Fruit fly (Drosophila melanogaster) whole organism, embryonic: ENCODE results near the gene Mlc2.
A peak's percentile ranks its signal among the peaks of the same experiment; 100 is the strongest.

Source experiments
- ATbp ChIP-seq: fragments of 200-800 bp; sonication (Bioruptor generic); optimal IDR thresholded peaks from 2 replicates; lab custom pipeline; 2017; ENCODE audit warnings: missing biosample characterization, mild to moderate bottlenecking, missing genetic modification characterization, missing genetic modification reagents
- CG10209 ChIP-seq: fragments of 200-800 bp; sonication (Bioruptor generic); optimal IDR thresholded peaks from 3 replicates; lab custom pipeline; 2017; ENCODE audit warnings: missing biosample characterization, mild to moderate bottlenecking, missing genetic modification characterization, missing genetic modification reagents
- CG10267 ChIP-seq: fragments of 200-800 bp; sonication (Bioruptor generic); optimal IDR thresholded peaks from 2 replicates; lab custom pipeline; 2018; ENCODE audit warnings: missing biosample characterization, mild to moderate bottlenecking, missing genetic modification characterization, moderate library complexity
- CG10543 ChIP-seq: fragments of 200-800 bp; sonication (Bioruptor generic); optimal IDR thresholded peaks from 3 replicates; lab custom pipeline; 2017; ENCODE audit warnings: missing biosample characterization, mild to moderate bottlenecking, missing genetic modification characterization, moderate library complexity
- CG11085 ChIP-seq: fragments of 200-800 bp; sonication (Bioruptor generic); IDR thresholded peaks from 2 replicates; pipeline ENCODE4 v1.3.6; 2022; ENCODE audit warnings: missing biosample characterization, missing genetic modification characterization
- CG11696 ChIP-seq: fragments of 200-800 bp; sonication (Bioruptor generic); IDR thresholded peaks from 2 replicates; pipeline ENCODE4 v1.3.6; 2022; ENCODE audit warnings: missing biosample characterization, missing genetic modification characterization
- CG12071 ChIP-seq: fragments of 200-800 bp; sonication (Bioruptor generic); optimal IDR thresholded peaks from 3 replicates; lab custom pipeline; 2018; ENCODE audit warnings: missing biosample characterization, mild to moderate bottlenecking, missing genetic modification characterization
- CG12219 ChIP-seq: fragments of 200-800 bp; sonication (Bioruptor generic); optimal IDR thresholded peaks from 3 replicates; lab custom pipeline; 2018; ENCODE audit warnings: missing biosample characterization, mild to moderate bottlenecking, missing genetic modification characterization
- CG15479 ChIP-seq: fragments of 200-800 bp; sonication (Bioruptor generic); optimal IDR thresholded peaks from 3 replicates; lab custom pipeline; 2019; ENCODE audit warnings: missing biosample characterization, mild to moderate bottlenecking, missing genetic modification characterization, moderate library complexity
- CG15514 ChIP-seq: fragments of 200-800 bp; sonication (Bioruptor generic); optimal IDR thresholded peaks from 3 replicates; lab custom pipeline; 2017; ENCODE audit warnings: missing biosample characterization, missing genetic modification characterization, mild to moderate bottlenecking, moderate library complexity, missing genetic modification reagents
- CG15601 ChIP-seq: fragments of 200-800 bp; sonication (Bioruptor generic); optimal IDR thresholded peaks from 3 replicates; lab custom pipeline; 2019; ENCODE audit warnings: missing biosample characterization, mild to moderate bottlenecking, missing genetic modification characterization, moderate library complexity
- CG17568 ChIP-seq: fragments of 200-800 bp; sonication (Bioruptor generic); optimal IDR thresholded peaks from 2 replicates; lab custom pipeline; 2018; ENCODE audit warnings: missing biosample characterization, mild to moderate bottlenecking, missing genetic modification characterization, moderate library complexity
- CG1832 ChIP-seq: fragments of 200-800 bp; sonication (Bioruptor generic); optimal IDR thresholded peaks from 2 replicates; lab custom pipeline; 2017; ENCODE audit warnings: missing biosample characterization, mild to moderate bottlenecking, missing genetic modification characterization, inconsistent platforms
- CG18764 ChIP-seq: fragments of 200-800 bp; sonication (Bioruptor generic); optimal IDR thresholded peaks from 3 replicates; lab custom pipeline; 2016; ENCODE audit warnings: missing biosample characterization, missing genetic modification characterization
- CG2889 ChIP-seq: fragments of 200-800 bp; sonication (Bioruptor generic); IDR thresholded peaks from 3 replicates; pipeline ENCODE4 v1.3.6; 2022; ENCODE audit warnings: missing biosample characterization, missing genetic modification characterization
- CG30431 ChIP-seq: fragments of 200-800 bp; sonication (Bioruptor generic); optimal IDR thresholded peaks from 2 replicates; lab custom pipeline; 2017; ENCODE audit warnings: missing biosample characterization, missing genetic modification characterization
- CG33213 ChIP-seq: fragments of 200-800 bp; sonication (Bioruptor generic); optimal IDR thresholded peaks from 3 replicates; lab custom pipeline; 2016; ENCODE audit warnings: missing biosample characterization, missing genetic modification characterization
- CG34376 ChIP-seq: fragments of 200-800 bp; sonication (Bioruptor generic); optimal IDR thresholded peaks from 2 replicates; lab custom pipeline; 2018; ENCODE audit warnings: missing biosample characterization, mild to moderate bottlenecking, missing genetic modification characterization
- CG5953 ChIP-seq: fragments of 200-800 bp; sonication (Bioruptor generic); IDR thresholded peaks from 2 replicates; pipeline ENCODE4 v1.3.6; 2022; ENCODE audit warnings: missing biosample characterization, missing genetic modification characterization
- CG6791 ChIP-seq: fragments of 200-800 bp; sonication (Bioruptor generic); IDR thresholded peaks from 3 replicates; pipeline ENCODE4 v1.3.6; 2022; ENCODE audit warnings: missing biosample characterization, missing genetic modification characterization; ENCODE audit not compliant: partially characterized antibody
- CG7556 ChIP-seq: fragments of 200-800 bp; sonication (Bioruptor generic); optimal IDR thresholded peaks from 2 replicates; lab custom pipeline; 2017; ENCODE audit warnings: missing biosample characterization, mild to moderate bottlenecking, missing genetic modification characterization
- CG7928 ChIP-seq: fragments of 200-800 bp; sonication (Bioruptor generic); optimal IDR thresholded peaks from 2 replicates; lab custom pipeline; 2017; ENCODE audit warnings: missing biosample characterization, mild to moderate bottlenecking, missing genetic modification characterization
- CG8290 ChIP-seq, 3 experiments: fragments of 200-800 bp; sonication (Bioruptor generic); optimal IDR thresholded peaks; 2 replicates each; lab custom pipeline; 2016 to 2019; ENCODE audit warnings: missing biosample characterization in 3 of 3, missing genetic modification characterization in 3 of 3, mild to moderate bottlenecking in 2 of 3, moderate library complexity in 1 of 3
- CG9437 ChIP-seq: fragments of 200-800 bp; sonication (Bioruptor generic); optimal IDR thresholded peaks from 2 replicates; lab custom pipeline; 2018; ENCODE audit warnings: missing biosample characterization, mild to moderate bottlenecking, missing genetic modification characterization
- D19A ChIP-seq: fragments of 200-800 bp; optimal IDR thresholded peaks from 3 replicates; lab custom pipeline; 2019; ENCODE audit warnings: missing biosample characterization, mild to moderate bottlenecking, missing genetic modification characterization, moderate library complexity
- E2f1 ChIP-seq: fragments of 200-800 bp; sonication (Bioruptor generic); IDR thresholded peaks from 2 replicates; pipeline ENCODE4 v1.3.6; 2022; ENCODE audit warnings: missing biosample characterization, missing genetic modification characterization
- Hey ChIP-seq: fragments of 200-800 bp; sonication (Bioruptor generic); optimal IDR thresholded peaks from 3 replicates; lab custom pipeline; 2018; ENCODE audit warnings: missing biosample characterization, mild to moderate bottlenecking, missing genetic modification characterization
- Hmr ChIP-seq: fragments of 200-800 bp; sonication (Bioruptor generic); optimal IDR thresholded peaks from 3 replicates; lab custom pipeline; 2017; ENCODE audit warnings: mild to moderate bottlenecking, missing biosample characterization, missing genetic modification reagents, missing genetic modification characterization
- Med ChIP-seq: fragments of 200-800 bp; sonication (Bioruptor generic); peaks from one replicate; lab custom pipeline; 2016; ENCODE audit warnings: missing biosample characterization, missing genetic modification characterization, mild to moderate bottlenecking, inconsistent platforms, moderate library complexity
- NC2α ChIP-seq: fragments of 200-800 bp; sonication (Bioruptor generic); optimal IDR thresholded peaks from 2 replicates; lab custom pipeline; 2016; ENCODE audit warnings: missing biosample characterization, missing genetic modification characterization
- Oli ChIP-seq: fragments of 200-800 bp; sonication (Bioruptor generic); optimal IDR thresholded peaks from 2 replicates; lab custom pipeline; 2018; ENCODE audit warnings: missing biosample characterization, mild to moderate bottlenecking, missing genetic modification characterization, moderate library complexity
- Optix ChIP-seq: fragments of 200-800 bp; sonication (Bioruptor generic); IDR thresholded peaks from 3 replicates; pipeline ENCODE4 v1.3.6; 2022; ENCODE audit warnings: missing biosample characterization, missing genetic modification characterization
- Vsx1 ChIP-seq: fragments of 200-800 bp; sonication (Bioruptor generic); optimal IDR thresholded peaks from 2 replicates; lab custom pipeline; 2017; ENCODE audit warnings: missing biosample characterization, mild to moderate bottlenecking, missing genetic modification characterization, missing genetic modification reagents
- bsh ChIP-seq, 2 experiments: fragments of 200-800 bp; sonication (Bioruptor generic); optimal IDR thresholded peaks; 2 replicates each; lab custom pipeline; 2017 to 2018; ENCODE audit warnings: mild to moderate bottlenecking in 2 of 2, missing biosample characterization in 2 of 2, missing genetic modification characterization in 2 of 2, moderate library complexity in 1 of 2
- caup ChIP-seq: fragments of 200-800 bp; sonication (Bioruptor generic); optimal IDR thresholded peaks from 3 replicates; lab custom pipeline; 2017; ENCODE audit warnings: missing biosample characterization, mild to moderate bottlenecking, missing genetic modification characterization, moderate library complexity; ENCODE audit not compliant: severe bottlenecking
- chm ChIP-seq: fragments of 200-800 bp; sonication (Bioruptor generic); IDR thresholded peaks from 2 replicates; pipeline ENCODE4 v1.3.6; 2022; ENCODE audit warnings: missing biosample characterization, missing genetic modification characterization
- croc ChIP-seq: fragments of 200-800 bp; sonication (Bioruptor generic); conservative IDR thresholded peaks from 3 replicates; pipeline ENCODE4 v1.3.6; 2022; ENCODE audit warnings: missing biosample characterization, missing genetic modification characterization
- dm ChIP-seq: fragments of 200-800 bp; sonication (Bioruptor generic); optimal IDR thresholded peaks from 3 replicates; lab custom pipeline; 2016; ENCODE audit warnings: missing biosample characterization, missing genetic modification characterization
- dmrt99B ChIP-seq: fragments of 200-800 bp; sonication (Bioruptor generic); optimal IDR thresholded peaks from 2 replicates; lab custom pipeline; 2018; ENCODE audit warnings: missing biosample characterization, mild to moderate bottlenecking, missing genetic modification characterization, moderate library complexity
- ems ChIP-seq: fragments of 200-800 bp; sonication (Bioruptor generic); optimal IDR thresholded peaks from 3 replicates; lab custom pipeline; 2016; ENCODE audit warnings: missing biosample characterization, missing genetic modification characterization
- exex ChIP-seq: fragments of 200-800 bp; sonication (Bioruptor generic); optimal IDR thresholded peaks from 4 replicates; lab custom pipeline; 2018; ENCODE audit warnings: missing biosample characterization, mild to moderate bottlenecking, missing genetic modification characterization, moderate library complexity
- gt ChIP-seq: fragments of 200-800 bp; sonication (Bioruptor generic); IDR thresholded peaks from 2 replicates; pipeline ENCODE4 v1.3.6; 2022; ENCODE audit warnings: missing biosample characterization, missing genetic modification characterization
- jumu ChIP-seq: fragments of 200-800 bp; sonication (Bioruptor generic); optimal IDR thresholded peaks from 3 replicates; lab custom pipeline; 2016; ENCODE audit warnings: missing biosample characterization, missing genetic modification characterization
- kay ChIP-seq: fragments of 200-800 bp; sonication (Bioruptor generic); optimal IDR thresholded peaks from 2 replicates; lab custom pipeline; 2016; ENCODE audit warnings: missing biosample characterization, missing genetic modification characterization
- mirr ChIP-seq: fragments of 200-800 bp; sonication (Bioruptor generic); optimal IDR thresholded peaks from 3 replicates; lab custom pipeline; 2018; ENCODE audit warnings: missing biosample characterization, mild to moderate bottlenecking, missing genetic modification characterization
- otp ChIP-seq: fragments of 200-800 bp; sonication (Bioruptor generic); IDR thresholded peaks from 3 replicates; pipeline ENCODE4, ENCODE4 v1.3.6; 2022; ENCODE audit warnings: missing biosample characterization, missing genetic modification characterization
- sens ChIP-seq: fragments of 200-800 bp; sonication (Bioruptor generic); peaks from one replicate; lab custom pipeline; 2016; ENCODE audit warnings: missing biosample characterization, missing genetic modification characterization
- stc ChIP-seq: fragments of 200-800 bp; sonication (Bioruptor generic); IDR thresholded peaks from 2 replicates; pipeline ENCODE4 v1.3.6; 2022; ENCODE audit warnings: missing biosample characterization, missing genetic modification characterization
- tx ChIP-seq: fragments of 200-800 bp; sonication (Bioruptor generic); optimal IDR thresholded peaks from 2 replicates; lab custom pipeline; 2016; ENCODE audit warnings: missing biosample characterization, missing genetic modification characterization
- wdn ChIP-seq: fragments of 200-800 bp; sonication (Bioruptor generic); IDR thresholded peaks from 2 replicates; pipeline ENCODE4 v1.3.6; 2022; ENCODE audit warnings: missing biosample characterization, missing genetic modification characterization
- wek ChIP-seq: fragments of 200-800 bp; sonication (Bioruptor generic); optimal IDR thresholded peaks from 3 replicates; lab custom pipeline; 2018; ENCODE audit warnings: missing biosample characterization, mild to moderate bottlenecking, missing genetic modification characterization, moderate library complexity

The Mlc2 gene

DNA sequence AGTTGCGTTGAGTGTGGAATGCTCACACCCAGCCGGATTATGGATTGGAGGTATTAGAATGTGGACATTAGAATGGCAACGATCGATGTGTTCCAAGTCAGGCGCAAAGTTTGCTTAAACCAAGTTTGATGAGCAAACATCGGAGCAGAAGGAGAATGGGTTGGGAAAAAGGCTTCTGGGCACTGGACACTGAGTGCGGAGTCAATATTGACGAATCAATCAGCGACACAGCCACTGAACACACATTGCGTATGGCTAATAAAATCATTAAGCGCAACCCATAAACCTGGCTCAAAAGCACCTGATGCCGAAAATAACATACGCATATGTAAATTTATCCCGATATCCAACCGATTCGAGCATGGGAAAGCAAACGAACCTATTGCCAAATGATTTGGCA is 19.5 kb upstream of the Mlc2 start (continued):
- no peak for TF ChIP-seq tx (GFP tag; lab: Kevin White, UChicago)
- TF ChIP-seq CG12071 (GFP tag; lab: Kevin White, UChicago), result peak; percentile 36
- no peak for TF ChIP-seq E2f1 (GFP tag; lab: Robert Waterston, UW)
- no peak for TF ChIP-seq CG34376 (GFP tag; lab: Kevin White, UChicago)
- TF ChIP-seq CG10209, result peak; percentile 0
- TF ChIP-seq exex, result no peak
- TF ChIP-seq Med (GFP tag; lab: Kevin White, UChicago), result peak; percentile 82
- TF ChIP-seq D19A (tag; lab: Kevin White, UChicago), result no peak
- TF ChIP-seq CG5953 (GFP tag; lab: Robert Waterston, UW), result peak; percentile 20; the same call in 1 of the 2 replicates
- TF ChIP-seq sens (GFP tag; lab: Kevin White, UChicago), result peak; percentile 55
- TF ChIP-seq Vsx1 (GFP tag; lab: Kevin White, UChicago), result no peak
- no peak for TF ChIP-seq CG8290 (GFP tag; optimal IDR thresholded peaks at IDR 0.05; lab: Kevin White, UChicago)
- peak in 1 of 2 experiments; percentile 50 for TF ChIP-seq CG8290 (tag; optimal IDR thresholded peaks at IDR 0.05; lab: Kevin White, UChicago)
- TF ChIP-seq CG18764 (GFP tag; lab: Kevin White, UChicago), result no peak
- no peak for TF ChIP-seq Optix
- no peak for TF ChIP-seq CG17568
- no peak for TF ChIP-seq CG2889 (GFP tag; lab: Robert Waterston, UW)
- no peak for TF ChIP-seq CG15601 (tag; lab: Kevin White, UChicago)
- peak; percentile 1 for TF ChIP-seq CG15514 (GFP tag; lab: Kevin White, UChicago)
- TF ChIP-seq wek (GFP tag; lab: Kevin White, UChicago), result peak; percentile 42
- no peak for TF ChIP-seq CG15479 (GFP tag; lab: Kevin White, UChicago)
- no peak for TF ChIP-seq ems (GFP tag; lab: Kevin White, UChicago)
- no peak for TF ChIP-seq CG10543 (GFP tag; lab: Kevin White, UChicago)
- peak; percentile 25 for TF ChIP-seq mirr
- TF ChIP-seq CG11696, result no peak
- TF ChIP-seq caup (GFP tag; lab: Kevin White, UChicago), result peak; percentile 6
- TF ChIP-seq CG11085, result no peak
- 0 out of 3 replicates have a peak, but pooled peaks have one; percentile 22 for TF ChIP-seq otp (GFP tag; lab: Robert Waterston, UW)
- TF ChIP-seq CG30431 (GFP tag; lab: Kevin White, UChicago), result no peak
- TF ChIP-seq dm, result no peak
- TF ChIP-seq CG7928 (GFP tag; lab: Kevin White, UChicago), result no peak
- TF ChIP-seq Hmr (GFP tag; lab: Kevin White, UChicago), result no peak
- TF ChIP-seq CG10267, result no peak
- TF ChIP-seq CG12219 (GFP tag; lab: Kevin White, UChicago), result no peak
- peak; percentile 22; the same call in 1 of the 2 replicates for TF ChIP-seq stc (GFP tag; lab: Robert Waterston, UW)
- no peak for TF ChIP-seq bsh (GFP tag; optimal IDR thresholded peaks at IDR 0.05; lab: Kevin White, UChicago)

DNA sequence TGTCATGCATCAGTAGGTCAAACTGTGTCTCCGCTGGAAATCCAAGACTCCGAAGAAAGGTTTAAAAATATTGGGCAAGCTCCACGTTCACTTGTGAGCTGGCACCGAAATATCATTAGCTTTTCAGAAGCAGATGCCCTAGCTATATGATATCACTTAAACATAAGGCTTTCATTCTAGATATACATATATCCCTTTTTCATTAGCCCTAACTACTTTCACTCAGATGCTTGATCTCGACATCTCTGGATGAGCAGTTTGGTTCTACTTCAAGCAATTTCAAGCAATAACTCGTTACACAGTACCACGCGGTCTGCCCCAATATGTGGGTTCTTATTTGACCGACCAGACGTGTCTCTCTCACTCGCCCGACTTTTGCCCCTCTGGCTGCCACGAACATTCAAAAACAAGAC is 17.1 kb upstream of the Mlc2 start:
- TF ChIP-seq CG10267 (peak; percentile 5), ATbp (GFP tag; lab: Kevin White, UChicago) (no peak), chm (GFP tag; lab: Robert Waterston, UW) (no peak), kay (GFP tag; lab: Kevin White, UChicago) (peak; percentile 9), jumu (GFP tag; lab: Kevin White, UChicago) (peak; percentile 49), Optix (no peak), wdn (GFP tag; lab: Robert Waterston, UW) (no peak), CG6791 (no peak), CG1832 (GFP tag; lab: Kevin White, UChicago) (no peak), CG33213 (GFP tag; lab: Kevin White, UChicago) (no peak), gt (GFP tag; lab: Robert Waterston, UW) (no peak), CG7556 (GFP tag; lab: Kevin White, UChicago) (peak; percentile 66), dmrt99B (tag; lab: Kevin White, UChicago) (peak; percentile 53), Oli (tag; lab: Kevin White, UChicago) (peak; percentile 69), Hey (tag; lab: Kevin White, UChicago) (no peak), NC2α (GFP tag; lab: Kevin White, UChicago) (no peak), CG17568 (no peak), croc (GFP tag; lab: Robert Waterston, UW) (no peak; the same call in 2 of the 3 replicates), CG9437 (GFP tag; lab: Kevin White, UChicago) (peak; percentile 57)
